Worm (Caenorhabditis elegans) whole organism, late embryonic: ENCODE results near the gene sulp-2.

Experiments
- C38D4.7 ChIP-seq: fragments of 200-800 bp; sonication (Bioruptor generic); optimal IDR thresholded peaks from 2 replicates; lab custom pipeline; 2018; ENCODE audit warnings: mild to moderate bottlenecking, missing genetic modification characterization, moderate library complexity, missing compliant biosample characterization
- ama-1 ChIP-seq: fragments of 150-350 bp; optimal IDR thresholded peaks from 2 replicates; lab custom pipeline; 2014
- ceh-22 ChIP-seq: sonication (generic microtip); optimal IDR thresholded peaks from 2 replicates; lab custom pipeline; 2017; ENCODE audit warnings: missing biosample characterization, missing genetic modification characterization
- che-1 ChIP-seq: sonication (generic microtip); optimal IDR thresholded peaks from 2 replicates; lab custom pipeline; 2016; ENCODE audit warnings: mild to moderate bottlenecking, missing genetic modification characterization, missing compliant biosample characterization
- dve-1 ChIP-seq: sonication (generic microtip); optimal IDR thresholded peaks from 2 replicates; lab custom pipeline; 2017; ENCODE audit warnings: antibody characterized with exemption, mild to moderate bottlenecking, missing genetic modification characterization, missing compliant biosample characterization
- fkh-10 ChIP-seq: fragments of 150-350 bp; optimal IDR thresholded peaks from 2 replicates; lab custom pipeline; 2014; ENCODE audit warnings: missing biosample characterization, missing genetic modification reagents, missing genetic modification characterization
- fkh-6 ChIP-seq: sonication (generic microtip); optimal IDR thresholded peaks from 2 replicates; lab custom pipeline; 2016; ENCODE audit warnings: missing genetic modification characterization, missing compliant biosample characterization
- gmeb-2 ChIP-seq: sonication (generic microtip); optimal IDR thresholded peaks from 2 replicates; lab custom pipeline; 2016; ENCODE audit warnings: missing genetic modification characterization, inconsistent platforms, missing compliant biosample characterization
- hlh-30 ChIP-seq: sonication (generic microtip); optimal IDR thresholded peaks from 2 replicates; lab custom pipeline; 2017; ENCODE audit warnings: antibody characterized with exemption, missing genetic modification characterization, missing compliant biosample characterization; ENCODE audit not compliant: insufficient read depth
- pax-1 ChIP-seq: fragments of 150-350 bp; optimal IDR thresholded peaks from 2 replicates; lab custom pipeline; 2014; ENCODE audit warnings: missing biosample characterization, missing genetic modification characterization
- pha-4 ChIP-seq: fragments of 150-350 bp; optimal IDR thresholded peaks from 2 replicates; lab custom pipeline; 2018; ENCODE audit warnings: missing biosample characterization, missing genetic modification reagents, missing genetic modification characterization
- rnt-1 ChIP-seq: sonication (generic microtip); optimal IDR thresholded peaks from 2 replicates; lab custom pipeline; 2016; ENCODE audit warnings: missing genetic modification characterization, missing compliant biosample characterization

DNA sequence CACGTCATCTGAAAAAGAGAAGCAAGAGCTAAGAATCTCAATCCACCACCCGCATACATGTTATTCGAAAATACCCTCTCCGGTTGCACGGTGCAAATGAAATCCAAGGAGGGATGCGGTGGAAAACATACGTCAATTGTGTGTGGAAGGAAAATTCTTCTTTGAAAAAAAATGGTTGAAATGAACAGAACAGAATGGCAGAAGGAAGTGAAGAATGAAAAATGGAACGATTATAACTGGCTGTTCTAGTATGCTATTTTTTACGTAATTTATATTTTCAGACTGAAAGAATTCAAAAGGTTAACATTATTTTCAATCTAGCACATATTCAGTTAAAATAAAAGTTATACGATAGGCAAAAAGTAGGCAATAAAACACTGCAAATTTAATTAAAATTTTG, 16.9 kb upstream of the sulp-2 start:
- TF ChIP-seq ceh-22 (tag; lab: Kevin White, UChicago), result no peak
- no peak for TF ChIP-seq gmeb-2 (tag; lab: Kevin White, UChicago)
- TF ChIP-seq dve-1 (tag; lab: Kevin White, UChicago), result no peak
- TF ChIP-seq che-1 (tag; lab: Kevin White, UChicago), result no peak
- TF ChIP-seq pax-1 (tag; lab: Kevin White, UChicago), result no peak
- TF ChIP-seq ama-1, result no peak
- no peak for TF ChIP-seq fkh-10 (GFP tag; lab: Kevin White, UChicago)
- TF ChIP-seq fkh-6 (tag; lab: Kevin White, UChicago), result no peak
- TF ChIP-seq hlh-30 (tag; lab: Kevin White, UChicago), result no peak
- TF ChIP-seq rnt-1 (tag; lab: Kevin White, UChicago), result no peak
- no peak for TF ChIP-seq pha-4 (tag; lab: Kevin White, UChicago)
- TF ChIP-seq C38D4.7, result no peak
